Fruit fly (Drosophila melanogaster): Measurements from ENCODE around the gene drongo.

The drongo gene

DNA sequence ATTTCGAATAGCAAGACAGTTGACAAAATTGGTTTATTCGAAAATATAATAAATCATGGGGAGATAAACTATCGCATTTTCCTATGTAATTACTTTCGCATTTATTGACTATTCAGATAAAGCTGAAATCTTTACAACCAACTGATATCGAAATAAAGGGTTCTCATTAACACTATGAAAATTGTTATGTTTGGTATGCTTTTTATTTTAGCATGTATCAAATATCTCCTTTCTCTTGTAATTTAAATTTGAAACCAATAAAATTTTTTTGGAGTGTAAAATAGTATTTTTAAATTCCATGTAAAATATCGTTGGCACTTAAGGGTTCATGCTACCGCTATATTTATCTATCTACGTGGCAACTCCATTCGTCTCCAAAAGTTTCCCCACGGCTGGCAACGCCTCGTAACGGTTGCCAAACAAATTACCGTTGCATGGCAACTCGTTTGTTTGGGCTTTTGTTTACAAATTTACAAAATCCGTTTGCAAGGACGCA, 4.2 kb upstream of the drongo start, which contains the start of gene CG13949:
Gene CG13949, plus strand, starts transcription at position 286 of the 496 bp plus-strand sequence.
- no peak for TF ChIP-seq ttk (optimal IDR thresholded peaks at IDR 0.05)
- TF ChIP-seq Myc (optimal IDR thresholded peaks at IDR 0.05): no peak
- no peak for TF ChIP-seq Sin3A (optimal IDR thresholded peaks at IDR 0.05)
- TF ChIP-seq h (optimal IDR thresholded peaks at IDR 0.05): no peak
- TF ChIP-seq insv (optimal IDR thresholded peaks at IDR 0.05): no peak
- no peak for TF ChIP-seq psq (optimal IDR thresholded peaks at IDR 0.05)

DNA sequence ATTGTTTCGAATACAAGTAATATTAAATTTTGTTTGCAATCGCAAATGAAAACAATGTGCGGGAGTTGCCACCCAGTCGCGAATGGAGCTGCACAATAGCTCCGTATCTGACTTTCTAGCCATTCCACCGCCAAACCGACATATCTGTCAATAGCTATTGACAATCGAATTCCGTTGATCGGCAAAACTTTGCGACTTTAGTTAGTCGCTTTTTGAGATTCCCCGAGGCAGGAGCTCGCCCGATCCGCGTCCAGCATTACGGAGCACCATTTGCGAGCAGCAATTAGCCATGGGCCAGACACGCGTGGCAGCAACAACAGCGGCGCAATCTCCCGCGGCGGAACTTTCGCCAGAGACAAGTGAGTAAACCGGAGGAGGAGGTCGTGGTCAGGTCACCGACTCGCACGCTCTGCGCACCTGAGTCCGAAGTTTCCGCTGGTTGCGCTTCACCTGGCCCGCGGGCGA, 1.8 kb upstream of the drongo start, which contains the start of the genes CG4291 and kraken:
Gene CG4291, minus strand, starts transcription at position 84 of the 465 bp plus-strand sequence.
Gene kraken, plus strand, starts transcription at position 122 of the 465 bp plus-strand sequence.
- TF ChIP-seq h (optimal IDR thresholded peaks at IDR 0.05) (peak; percentile 56), insv (optimal IDR thresholded peaks at IDR 0.05) (peak; percentile 3), Myc (optimal IDR thresholded peaks at IDR 0.05) (no peak), ttk (optimal IDR thresholded peaks at IDR 0.05) (no peak), Sin3A (optimal IDR thresholded peaks at IDR 0.05) (no peak), psq (optimal IDR thresholded peaks at IDR 0.05) (no peak)

DNA sequence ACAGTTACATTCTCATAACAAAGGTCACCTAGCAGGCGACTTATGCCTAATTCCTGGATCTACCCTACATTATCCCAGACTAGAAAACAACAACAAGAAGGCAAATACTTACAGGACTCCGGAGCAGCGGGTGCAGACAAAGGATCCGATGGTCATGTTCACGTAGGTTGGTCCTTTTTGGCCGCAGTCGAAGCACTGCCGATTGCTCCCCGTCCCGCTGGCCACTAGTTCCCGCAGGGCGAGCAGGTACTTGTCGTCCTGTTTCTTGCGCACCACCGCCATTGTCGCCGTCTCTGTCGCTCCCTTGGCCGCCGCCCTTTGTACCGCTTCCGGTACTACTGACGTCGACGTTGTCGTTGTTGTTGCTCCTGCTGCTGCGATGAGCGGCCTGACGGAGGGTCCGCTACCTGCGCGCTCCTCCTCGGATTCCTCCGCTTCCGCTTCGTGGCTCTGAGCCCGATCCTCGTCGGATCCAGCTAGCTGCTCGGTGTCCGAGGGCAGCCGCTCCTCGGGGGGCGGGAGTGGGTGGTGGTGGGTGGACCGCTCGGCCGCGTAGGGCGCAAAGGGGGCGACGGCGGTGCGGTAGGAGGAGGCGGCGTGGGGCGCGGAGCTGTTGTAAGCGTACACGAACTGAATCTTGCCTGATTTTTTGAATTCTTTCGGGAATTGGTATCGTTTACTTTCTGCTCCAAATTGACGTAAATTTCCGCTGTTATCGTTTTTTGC, 921 bp downstream of the drongo start:
- TF ChIP-seq Sin3A (optimal IDR thresholded peaks at IDR 0.05): no peak
- TF ChIP-seq Myc (optimal IDR thresholded peaks at IDR 0.05): no peak
- TF ChIP-seq h (optimal IDR thresholded peaks at IDR 0.05): no peak
- no peak for TF ChIP-seq insv (optimal IDR thresholded peaks at IDR 0.05)
- no peak for TF ChIP-seq psq (optimal IDR thresholded peaks at IDR 0.05)
- TF ChIP-seq ttk (optimal IDR thresholded peaks at IDR 0.05): peak; percentile 97

DNA sequence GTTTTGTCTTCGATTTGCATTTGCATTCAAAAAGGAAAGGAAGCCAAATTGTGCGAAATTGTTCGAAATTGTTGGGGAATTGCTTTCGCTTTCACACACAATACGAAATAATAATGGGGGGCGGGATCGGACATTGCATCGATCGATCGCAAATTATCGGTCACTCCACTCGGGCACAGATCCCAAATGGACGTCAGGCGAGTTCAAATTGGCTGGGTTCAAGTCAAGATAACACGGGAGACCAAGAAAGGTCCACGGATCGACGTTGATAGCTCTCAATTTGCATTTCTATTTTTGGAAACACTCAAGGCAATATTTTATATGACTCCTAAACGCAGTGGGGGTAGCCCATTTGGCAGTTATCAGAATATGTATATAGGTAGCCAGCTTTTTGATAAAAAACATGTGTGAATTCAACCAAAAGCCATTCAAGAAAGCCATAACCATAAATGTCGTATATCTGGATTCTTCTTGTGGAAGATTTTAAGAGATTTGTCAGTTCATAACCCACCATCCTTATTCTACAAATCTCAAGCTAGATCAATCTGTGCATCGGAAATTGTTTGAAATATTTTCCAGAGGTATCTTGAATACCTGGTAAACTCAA, 1.6 kb downstream of the drongo start:
- no peak for TF ChIP-seq psq (optimal IDR thresholded peaks at IDR 0.05)
- TF ChIP-seq insv (optimal IDR thresholded peaks at IDR 0.05): no peak
- no peak for TF ChIP-seq Sin3A (optimal IDR thresholded peaks at IDR 0.05)
- TF ChIP-seq ttk (optimal IDR thresholded peaks at IDR 0.05): no peak
- TF ChIP-seq h (optimal IDR thresholded peaks at IDR 0.05): no peak
- no peak for TF ChIP-seq Myc (optimal IDR thresholded peaks at IDR 0.05)

DNA sequence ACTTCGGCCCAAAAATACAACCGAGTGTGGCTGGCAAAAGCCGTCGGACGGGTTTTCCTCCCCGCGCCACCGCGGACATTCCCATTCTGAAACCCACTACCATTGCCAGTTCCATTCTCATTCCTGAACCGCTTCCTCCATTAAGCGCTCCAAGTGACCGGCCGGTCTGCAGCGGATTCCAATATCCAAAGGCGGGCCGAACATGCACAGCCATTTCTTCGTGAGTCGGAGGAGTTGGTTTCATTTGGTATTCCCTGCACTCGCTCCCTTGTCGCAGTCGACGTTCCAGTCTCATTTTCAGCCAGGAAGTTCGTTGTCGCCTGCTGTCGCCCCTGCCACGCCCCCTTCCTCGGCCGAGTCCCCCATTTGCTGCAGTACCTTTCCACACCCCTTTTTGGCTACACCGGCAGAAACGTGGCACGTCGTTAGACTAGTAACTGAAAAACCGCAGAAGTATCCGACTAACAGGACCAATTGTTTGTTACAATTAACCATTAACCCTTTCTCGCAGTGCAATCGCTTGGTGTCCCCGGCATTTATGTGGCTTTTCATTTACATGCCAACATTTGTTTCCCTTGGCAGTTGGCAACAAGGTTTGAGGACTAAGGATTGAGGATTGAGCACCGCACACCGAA, 2.8 kb downstream of the drongo start:
- TF ChIP-seq Myc (optimal IDR thresholded peaks at IDR 0.05) (no peak), psq (optimal IDR thresholded peaks at IDR 0.05) (no peak), insv (optimal IDR thresholded peaks at IDR 0.05) (no peak), Sin3A (optimal IDR thresholded peaks at IDR 0.05) (no peak), ttk (optimal IDR thresholded peaks at IDR 0.05) (no peak), h (optimal IDR thresholded peaks at IDR 0.05) (no peak)

DNA sequence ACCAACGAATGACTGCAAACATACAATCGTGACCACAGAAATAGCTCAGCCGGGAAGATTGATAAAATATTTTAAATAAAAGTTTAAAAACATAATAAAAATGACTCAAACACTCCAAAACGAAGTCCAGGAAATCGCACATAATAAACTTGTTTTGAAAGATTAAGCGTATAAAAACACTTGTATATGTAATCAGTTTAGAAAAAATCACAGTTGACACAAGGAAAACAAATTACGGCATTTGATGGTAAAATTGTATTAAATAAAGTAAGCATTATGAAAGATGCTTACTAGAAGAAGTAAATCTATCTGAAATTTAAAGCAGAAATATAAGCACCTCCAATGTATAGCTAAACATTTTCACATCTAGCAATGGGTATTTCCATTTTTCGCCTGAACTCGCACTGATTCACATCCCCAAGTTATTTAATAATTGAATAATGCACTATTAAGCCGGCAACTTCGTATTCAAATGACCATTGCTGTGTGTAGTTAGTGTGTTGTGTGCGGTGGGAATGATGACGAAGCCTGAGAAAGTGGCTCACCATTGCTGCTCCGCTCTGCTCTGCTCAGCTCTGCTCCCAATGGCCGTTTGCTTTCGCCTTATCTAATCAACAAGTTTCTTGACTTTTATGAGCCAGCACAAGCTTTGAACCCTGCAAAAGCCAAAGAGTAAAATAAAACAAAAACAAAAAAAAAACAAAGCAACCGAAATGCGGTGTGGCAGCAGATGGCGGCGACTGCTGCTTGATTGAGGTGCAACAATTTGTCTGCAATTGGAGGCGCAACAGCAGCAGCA, 3.5 kb downstream of the drongo start:
- no peak for TF ChIP-seq ttk (optimal IDR thresholded peaks at IDR 0.05)

DNA sequence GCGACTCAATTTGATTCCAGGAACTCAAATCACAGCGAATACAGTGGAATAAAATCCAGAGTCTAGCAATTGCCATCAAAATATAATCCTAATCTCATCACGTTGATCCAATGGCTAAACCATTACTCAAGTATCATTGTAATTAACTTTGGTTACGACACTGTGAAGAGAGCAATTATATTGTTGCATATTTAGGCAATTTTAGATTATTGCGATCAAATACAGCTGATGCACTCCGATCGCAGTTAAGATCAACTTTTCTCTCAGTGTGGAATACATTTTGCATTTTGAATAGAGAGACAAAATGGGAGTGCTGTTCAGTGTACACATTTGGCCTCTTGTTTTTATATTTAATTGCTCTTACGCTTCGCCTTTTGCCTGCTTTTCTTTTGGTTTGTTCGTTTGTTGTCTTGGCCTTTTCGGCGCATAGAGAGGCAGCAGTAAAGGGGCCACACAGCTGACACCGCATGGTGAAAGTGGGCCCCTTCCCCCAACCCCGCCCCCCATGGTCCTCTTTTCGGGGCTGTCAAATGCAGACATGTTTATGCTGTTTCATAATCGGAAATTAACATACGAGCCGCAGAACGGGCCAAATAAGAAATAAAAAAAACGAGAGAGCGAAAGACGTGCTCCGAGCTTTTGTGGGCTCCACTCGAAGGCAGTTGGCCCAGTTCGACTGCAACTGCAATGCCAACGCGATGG, 4.6 kb downstream of the drongo start:
- TF ChIP-seq ttk (optimal IDR thresholded peaks at IDR 0.05) (no peak), insv (optimal IDR thresholded peaks at IDR 0.05) (no peak), h (optimal IDR thresholded peaks at IDR 0.05) (no peak), Sin3A (optimal IDR thresholded peaks at IDR 0.05) (no peak), Myc (optimal IDR thresholded peaks at IDR 0.05) (no peak), psq (optimal IDR thresholded peaks at IDR 0.05) (no peak)

DNA sequence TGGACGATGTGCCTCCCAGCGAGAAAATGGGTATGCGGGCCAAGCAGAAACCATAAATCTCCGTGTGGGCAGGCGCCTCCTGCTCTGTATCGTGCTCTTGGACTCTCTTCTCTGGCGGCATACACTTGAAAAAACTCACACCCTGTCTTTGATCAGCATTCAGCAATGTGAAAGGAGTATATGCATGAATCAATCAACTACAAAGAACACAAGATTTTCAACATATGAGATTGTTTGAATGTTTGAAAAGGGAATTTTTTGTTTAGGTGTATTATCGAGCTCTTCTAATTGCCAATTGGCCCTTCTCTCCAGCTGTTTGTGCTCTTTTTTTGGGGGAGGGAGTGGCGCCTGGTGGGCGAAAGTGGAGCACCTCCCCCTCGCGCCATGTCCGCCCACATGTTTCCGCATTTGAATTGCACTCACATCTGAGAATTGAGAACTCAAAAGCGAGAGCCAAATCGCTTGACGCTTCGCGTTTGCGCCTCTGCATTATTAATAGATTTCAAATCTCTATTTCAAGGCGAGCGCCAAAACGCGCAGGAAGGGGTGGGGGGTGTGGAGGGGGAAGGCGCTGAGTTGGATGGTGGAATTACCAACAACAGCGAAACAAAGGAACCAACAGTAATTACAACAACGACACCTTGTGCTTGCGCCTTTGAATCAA, 5.4 kb downstream of the drongo start:
- TF ChIP-seq Myc (optimal IDR thresholded peaks at IDR 0.05) (no peak), Sin3A (optimal IDR thresholded peaks at IDR 0.05) (no peak), psq (optimal IDR thresholded peaks at IDR 0.05) (no peak), ttk (optimal IDR thresholded peaks at IDR 0.05) (no peak), insv (optimal IDR thresholded peaks at IDR 0.05) (no peak), h (optimal IDR thresholded peaks at IDR 0.05) (no peak)

DNA sequence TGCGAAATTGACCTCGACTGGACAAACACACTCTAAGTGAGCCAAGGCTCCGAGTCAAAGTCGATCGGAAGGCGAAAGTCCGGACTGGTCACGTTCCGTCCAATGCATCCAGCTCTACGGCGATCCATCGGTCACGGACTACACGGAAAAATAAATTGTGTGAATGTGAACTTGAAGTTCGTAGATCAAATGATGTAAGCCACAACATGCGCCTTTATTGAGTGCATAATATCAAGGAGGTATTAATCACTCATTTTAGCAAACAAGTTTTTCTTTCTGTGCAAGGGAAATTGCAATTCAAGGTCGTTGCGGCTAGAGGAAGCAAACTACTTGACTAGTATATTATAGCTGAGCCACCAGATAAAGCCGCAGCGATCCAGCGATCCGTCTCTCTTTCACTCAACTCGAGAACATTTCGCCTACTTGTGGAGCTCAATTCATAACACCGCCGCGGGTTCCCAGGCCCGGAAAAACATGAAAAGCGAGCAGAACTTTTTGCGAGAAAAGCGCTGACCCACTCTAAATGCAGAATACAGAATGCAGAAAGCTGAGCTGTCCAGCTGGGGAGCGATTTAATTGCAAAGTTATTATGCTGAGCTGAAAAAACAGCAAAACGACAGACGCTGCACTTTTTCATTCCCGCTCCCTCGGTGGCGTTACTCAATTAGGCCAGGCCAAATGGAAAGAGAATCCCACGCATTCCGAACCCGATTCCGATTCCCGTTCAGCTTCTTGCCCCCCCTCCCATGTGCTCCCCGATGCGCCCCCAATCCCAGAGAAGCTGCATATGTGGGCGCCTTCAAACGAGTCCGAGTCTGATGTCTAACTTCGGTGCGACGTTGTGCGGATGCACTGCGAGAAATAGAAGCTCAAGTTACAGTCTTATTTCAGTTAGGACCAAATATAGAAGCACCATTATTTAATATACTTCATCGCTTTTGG, 6.8 kb downstream of the drongo start:
- TF ChIP-seq h (optimal IDR thresholded peaks at IDR 0.05) (no peak), ttk (optimal IDR thresholded peaks at IDR 0.05) (no peak), Myc (optimal IDR thresholded peaks at IDR 0.05) (no peak), insv (optimal IDR thresholded peaks at IDR 0.05) (no peak), psq (optimal IDR thresholded peaks at IDR 0.05) (no peak), Sin3A (optimal IDR thresholded peaks at IDR 0.05) (no peak)

DNA sequence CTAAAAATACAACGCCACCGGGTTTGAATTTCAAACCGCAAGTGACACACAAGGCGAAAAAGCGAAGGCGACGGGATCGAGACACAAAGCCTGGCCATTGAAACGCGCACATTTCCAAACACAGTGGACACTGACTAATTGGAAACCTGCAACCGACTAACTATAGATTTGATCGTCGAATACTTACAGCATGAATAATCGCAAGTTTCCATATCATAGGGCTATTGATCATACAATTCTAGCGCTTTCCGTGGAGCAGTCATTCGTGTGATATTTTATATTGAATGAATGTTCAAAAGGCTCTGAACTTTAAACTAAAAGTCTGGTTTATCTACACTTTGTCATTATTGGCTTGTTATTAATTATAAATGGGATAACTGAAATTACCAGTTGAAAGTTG, 7.6 kb downstream of the drongo start:
- TF ChIP-seq Myc (optimal IDR thresholded peaks at IDR 0.05) (no peak), h (optimal IDR thresholded peaks at IDR 0.05) (no peak), insv (optimal IDR thresholded peaks at IDR 0.05) (no peak), Sin3A (optimal IDR thresholded peaks at IDR 0.05) (no peak), ttk (optimal IDR thresholded peaks at IDR 0.05) (no peak), psq (optimal IDR thresholded peaks at IDR 0.05) (no peak)
